Fruit fly (Drosophila melanogaster) S2 (cell line): ENCODE results near the gene Notum.

ENCODE experiments used
- CG8478 ChIP-seq: fragments of >200 bp; optimal IDR thresholded peaks from 2 replicates; lab custom pipeline; 2018
- CTCF ChIP-seq, 2 experiments: fragments of >200 bp; optimal IDR thresholded peaks; 2 replicates each; lab custom pipeline; 2018

The Notum gene

DNA sequence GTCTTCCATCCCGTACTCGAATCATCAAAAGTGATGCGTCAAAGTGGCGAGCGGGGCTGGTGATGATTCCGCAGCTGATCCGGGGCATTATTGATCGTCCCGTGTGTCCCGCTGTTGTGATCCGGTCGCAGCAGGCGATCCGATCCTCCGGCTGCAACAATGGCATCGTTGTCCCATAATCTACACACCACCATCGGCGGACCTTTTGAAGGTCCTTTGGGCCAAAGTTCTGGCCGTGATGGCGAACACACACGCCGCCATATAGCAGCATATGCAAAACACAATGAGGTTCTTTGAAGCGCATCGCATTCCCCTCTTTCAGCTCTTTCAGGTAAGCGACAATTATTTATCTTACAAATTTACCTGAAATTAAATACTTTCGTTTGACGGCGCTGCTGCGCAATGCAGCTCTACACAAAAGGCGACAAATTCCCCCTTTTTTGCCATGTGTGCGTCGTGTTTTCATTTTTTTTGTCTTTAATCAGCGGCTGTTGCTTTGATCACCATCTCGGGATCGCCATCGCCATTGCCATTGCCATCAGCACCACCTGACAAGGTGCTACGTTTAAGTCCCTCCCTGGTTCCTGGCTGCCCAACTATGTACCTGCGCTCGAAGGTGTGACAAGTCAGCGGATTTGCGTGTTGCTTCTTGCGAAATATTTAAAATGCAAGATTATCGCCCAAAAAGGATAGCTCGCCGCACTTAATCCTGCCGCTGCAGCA lies 5.6 kb upstream of the Notum start:
- TF ChIP-seq CG8478 (lab: Kevin White, UChicago) (no peak), CTCF (optimal IDR thresholded peaks at IDR 0.05; lab: Kevin White, UChicago) (no peak)

DNA sequence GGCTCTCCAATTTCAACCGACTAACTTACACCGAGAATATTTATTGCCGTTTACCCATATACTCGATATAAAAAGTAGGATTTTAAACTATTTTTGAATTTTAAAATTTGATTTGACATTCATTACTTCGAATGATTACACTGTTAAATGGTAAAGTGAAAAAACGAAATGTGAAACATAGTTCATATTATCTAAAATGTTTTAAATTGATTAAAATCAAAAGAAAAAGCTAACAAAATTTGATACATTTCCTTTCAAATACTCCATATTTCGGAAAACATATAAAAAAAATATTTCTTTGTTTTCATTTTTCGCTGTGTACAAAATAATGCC lies 5.1 kb upstream of the Notum start:
- TF ChIP-seq CTCF (optimal IDR thresholded peaks at IDR 0.05; lab: Kevin White, UChicago), result no peak
- TF ChIP-seq CG8478 (lab: Kevin White, UChicago), result no peak

DNA sequence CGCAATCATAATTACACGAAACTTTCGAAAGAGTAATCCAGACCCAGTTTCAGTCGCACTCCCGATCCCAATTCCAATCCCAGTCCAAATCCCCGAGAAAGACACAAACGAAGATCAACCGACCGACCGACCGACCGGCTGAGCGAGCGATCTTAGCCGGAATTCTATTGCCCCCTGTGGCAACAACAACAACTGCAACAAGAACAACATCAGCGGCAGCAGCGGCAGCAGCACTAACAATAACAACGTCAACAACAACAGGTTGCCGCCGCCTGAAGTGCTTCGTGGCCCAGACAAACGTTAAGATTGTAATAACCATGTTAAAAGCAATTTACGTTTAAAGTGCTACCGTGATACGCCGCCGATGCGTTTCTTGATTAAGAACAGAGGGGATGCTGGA lies 4.6 kb upstream of the Notum start:
- TF ChIP-seq CTCF (optimal IDR thresholded peaks at IDR 0.05; lab: Kevin White, UChicago) (no peak), CG8478 (lab: Kevin White, UChicago) (no peak)

DNA sequence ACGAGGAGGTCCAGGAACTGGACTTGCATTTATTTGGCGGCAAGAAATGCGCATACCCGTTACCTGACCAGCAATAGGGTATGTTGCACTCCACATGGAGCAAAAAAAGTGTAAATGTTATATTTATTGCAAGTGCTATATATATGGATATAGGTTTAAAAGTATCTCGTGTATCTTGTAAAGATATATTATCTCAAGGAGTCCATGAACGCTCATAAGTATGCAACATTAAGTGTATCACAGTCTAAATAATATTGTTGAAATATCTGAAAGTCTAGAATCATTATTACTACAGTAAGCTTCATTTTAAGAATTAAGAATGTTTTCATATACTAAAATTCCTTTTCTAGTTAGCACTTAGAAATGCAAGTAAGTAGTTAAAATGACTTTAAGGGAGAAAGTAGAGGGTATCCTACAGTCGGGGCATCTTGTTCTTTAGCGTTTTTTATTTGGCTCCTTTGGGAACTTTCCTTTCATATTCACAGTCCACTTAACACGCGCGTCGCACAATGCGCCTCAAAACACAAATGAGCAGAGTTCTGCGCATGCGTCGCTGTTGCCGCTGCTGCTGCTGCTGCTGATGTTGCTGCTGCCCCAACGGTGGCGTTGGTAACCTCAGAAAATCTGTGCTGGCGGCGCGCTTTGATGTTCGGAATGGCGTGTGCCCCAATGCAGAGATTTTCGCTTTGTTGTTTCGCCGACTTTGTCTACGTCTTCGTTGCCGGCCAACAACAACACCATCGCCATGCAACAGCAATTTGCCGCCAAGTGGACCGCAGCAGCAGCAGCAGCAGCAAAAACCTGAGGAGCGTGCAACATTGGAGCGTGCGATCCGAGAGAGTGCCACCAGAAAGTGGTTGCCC lies 3.9 kb upstream of the Notum start:
- no peak for TF ChIP-seq CG8478 (lab: Kevin White, UChicago)
- no peak for TF ChIP-seq CTCF (optimal IDR thresholded peaks at IDR 0.05; lab: Kevin White, UChicago)

DNA sequence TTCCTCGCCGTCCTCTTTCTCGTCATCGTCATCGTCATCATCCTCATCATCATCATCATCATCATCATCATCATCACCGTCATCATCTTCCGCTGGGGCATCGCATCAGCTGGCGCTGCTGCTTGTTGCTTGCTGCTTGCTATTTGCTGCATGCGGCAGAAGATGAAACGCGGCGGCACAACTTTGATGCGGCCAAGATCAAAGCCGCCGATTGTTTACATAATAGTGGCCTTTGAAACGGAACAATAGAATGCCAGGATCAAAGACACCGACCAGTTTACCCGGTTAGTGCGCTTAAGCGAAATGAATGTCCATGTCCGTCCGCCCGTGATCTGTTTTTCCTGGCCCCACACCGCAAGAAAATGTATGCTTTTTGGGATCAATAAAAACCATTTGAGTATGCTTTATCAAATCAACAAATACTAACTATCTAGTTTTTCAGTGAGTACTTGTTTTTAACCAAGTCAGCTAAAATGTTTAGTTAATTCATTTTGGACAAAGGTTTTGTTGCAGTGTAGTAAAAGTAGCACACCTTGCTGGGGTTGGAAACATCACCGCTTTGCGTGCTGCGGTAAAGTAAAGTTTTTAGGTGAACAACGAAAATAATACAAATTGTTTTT lies 2.1 kb upstream of the Notum start:
- TF ChIP-seq CG8478 (lab: Kevin White, UChicago), result no peak
- TF ChIP-seq CTCF (optimal IDR thresholded peaks at IDR 0.05; lab: Kevin White, UChicago), result no peak

DNA sequence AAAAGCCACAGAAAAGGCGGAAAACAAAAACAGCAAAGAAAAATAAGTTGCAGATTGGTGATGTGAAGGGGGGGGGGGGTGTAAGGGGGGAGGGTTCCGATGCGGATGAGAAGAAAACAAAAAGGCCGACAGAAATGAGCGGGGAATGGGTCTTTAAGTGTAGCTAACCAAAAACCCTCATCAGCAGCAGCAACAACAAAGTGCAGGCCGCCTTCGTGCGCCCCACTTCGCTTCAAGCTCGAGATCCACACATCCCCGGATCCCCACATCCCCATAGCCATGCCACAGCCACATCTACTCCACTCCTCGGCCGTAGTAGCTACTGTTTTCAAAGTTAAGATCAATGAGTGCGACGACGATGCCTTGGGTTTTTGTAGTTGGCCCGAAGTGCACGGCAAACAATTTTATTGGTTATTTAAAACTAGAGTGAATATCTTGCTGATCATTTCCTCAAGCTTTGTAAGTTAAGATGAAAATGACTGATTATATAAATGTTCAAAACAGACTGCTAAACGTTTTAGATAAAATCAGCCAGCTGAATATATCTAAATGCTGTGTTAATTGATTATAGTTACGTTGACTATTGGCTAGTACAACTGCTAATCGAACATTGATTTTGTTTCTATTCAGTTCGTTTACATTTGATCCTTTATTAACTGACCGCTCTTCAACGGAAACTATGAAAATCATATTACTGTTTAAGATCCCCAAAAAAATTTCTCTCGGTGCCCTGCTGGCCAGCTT lies 1.2 kb downstream of the Notum start:
- TF ChIP-seq CG8478 (lab: Kevin White, UChicago), result no peak
- no peak for TF ChIP-seq CTCF (optimal IDR thresholded peaks at IDR 0.05; lab: Kevin White, UChicago)

DNA sequence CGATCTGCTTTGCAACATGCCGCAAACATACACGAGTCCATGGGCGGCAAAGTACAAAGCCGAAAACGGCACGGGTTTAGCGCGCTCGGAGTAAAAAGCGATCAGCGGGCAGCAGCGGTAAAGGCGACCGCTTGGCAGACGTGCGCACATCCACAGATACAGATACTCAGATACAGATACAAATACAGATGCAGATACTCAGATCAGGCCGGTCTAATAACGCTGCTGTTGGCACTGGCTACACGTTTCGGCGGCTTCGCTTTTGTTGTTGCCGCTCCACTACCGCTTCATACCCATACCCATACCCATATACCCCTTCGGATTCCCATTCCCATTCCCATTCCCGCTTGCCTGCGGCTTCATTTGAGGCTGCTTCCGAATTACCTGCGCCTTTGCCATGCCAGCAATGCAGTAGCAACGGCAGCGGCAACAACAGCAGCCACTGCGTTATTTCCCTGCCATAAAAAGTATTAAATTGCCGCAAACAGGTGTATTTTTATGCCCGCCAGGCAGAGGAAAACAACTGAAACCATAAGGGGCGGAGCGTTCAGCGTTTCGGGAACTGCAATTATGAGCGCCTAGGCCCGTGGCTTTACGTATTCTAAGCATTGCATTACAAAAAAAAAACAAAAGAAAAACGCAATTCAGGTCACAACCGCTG lies 1.9 kb downstream of the Notum start:
- no peak for TF ChIP-seq CTCF (optimal IDR thresholded peaks at IDR 0.05; lab: Kevin White, UChicago)
- TF ChIP-seq CG8478 (lab: Kevin White, UChicago), result no peak

DNA sequence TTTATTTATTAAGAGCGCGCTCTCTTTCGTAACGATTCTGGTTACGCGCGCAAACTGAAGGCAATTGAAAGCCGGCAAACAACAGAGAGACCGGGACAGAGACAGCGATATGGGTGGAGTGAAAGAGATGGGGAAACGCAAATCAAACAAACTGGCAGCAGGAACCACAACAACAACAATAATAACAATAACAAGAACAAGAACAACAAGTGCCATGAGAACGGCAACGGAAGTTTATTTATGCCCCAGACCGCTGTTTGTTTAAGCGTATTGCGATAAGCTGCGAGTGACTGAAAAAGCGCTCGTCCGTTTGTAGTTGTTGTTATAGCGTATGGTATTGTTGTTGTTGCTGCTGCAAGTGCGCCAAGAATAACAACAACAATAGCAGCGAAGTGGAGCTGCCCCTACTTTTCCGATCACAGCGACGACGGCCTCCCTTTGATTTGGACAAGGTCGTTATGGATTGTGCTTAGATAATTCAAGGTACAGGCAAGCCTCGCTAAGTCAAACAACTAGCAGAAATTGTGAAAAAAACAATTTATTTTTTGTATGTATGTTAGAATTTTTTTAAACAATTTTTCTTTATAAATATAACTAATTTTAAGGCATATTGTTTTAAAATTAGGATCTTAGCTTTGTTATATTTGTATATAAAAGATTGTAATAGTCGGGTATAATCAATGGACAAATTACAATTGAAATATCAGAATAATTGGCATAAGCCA lies 2.9 kb downstream of the Notum start:
- TF ChIP-seq CG8478 (lab: Kevin White, UChicago), result no peak
- TF ChIP-seq CTCF (optimal IDR thresholded peaks at IDR 0.05; lab: Kevin White, UChicago), result no peak

DNA sequence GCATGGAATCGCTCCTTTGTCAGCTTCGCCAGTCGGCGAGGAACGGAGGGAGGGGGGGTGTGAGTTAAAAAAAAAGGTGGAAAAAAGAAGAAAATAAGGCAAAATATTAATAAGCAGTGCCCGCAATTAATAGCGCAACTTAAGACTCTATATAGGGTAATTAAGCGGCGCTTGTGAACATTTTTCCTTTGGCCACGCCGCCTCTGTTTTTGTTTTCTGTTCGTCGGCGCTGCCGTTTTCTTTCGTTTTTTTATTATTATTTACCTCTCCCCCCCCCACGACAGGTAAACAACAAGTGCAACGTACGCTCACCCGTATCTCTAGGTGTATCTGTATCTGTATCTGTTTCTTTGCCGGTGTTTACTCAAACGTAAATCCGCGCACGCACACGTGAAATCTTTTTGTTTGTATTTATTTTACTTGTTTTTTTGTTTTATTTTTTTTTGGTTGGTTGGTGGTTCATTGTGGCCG lies 3.9 kb downstream of the Notum start:
- no peak for TF ChIP-seq CTCF (optimal IDR thresholded peaks at IDR 0.05; lab: Kevin White, UChicago)

DNA sequence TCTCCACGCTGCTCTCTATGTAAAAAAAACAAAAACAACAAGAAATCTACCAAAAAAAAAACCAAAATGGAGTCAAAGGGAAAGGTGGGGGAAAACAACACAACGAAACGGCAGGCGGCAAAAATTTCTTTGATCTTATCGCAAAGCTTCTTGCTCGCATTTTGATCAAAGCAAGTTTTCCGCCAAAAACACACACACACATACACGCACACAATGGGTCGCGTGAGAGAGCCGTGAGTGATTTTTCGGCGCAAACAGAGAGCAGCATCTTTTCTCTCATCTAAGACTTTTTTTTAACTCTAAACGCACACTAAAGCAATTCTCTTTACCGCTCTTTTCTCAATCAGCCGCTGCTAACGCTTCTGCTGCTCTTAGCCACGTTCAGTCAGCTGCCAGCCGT lies 5.6 kb downstream of the Notum start:
- TF ChIP-seq CTCF (optimal IDR thresholded peaks at IDR 0.05; lab: Kevin White, UChicago), result no peak
- no peak for TF ChIP-seq CG8478 (lab: Kevin White, UChicago)

DNA sequence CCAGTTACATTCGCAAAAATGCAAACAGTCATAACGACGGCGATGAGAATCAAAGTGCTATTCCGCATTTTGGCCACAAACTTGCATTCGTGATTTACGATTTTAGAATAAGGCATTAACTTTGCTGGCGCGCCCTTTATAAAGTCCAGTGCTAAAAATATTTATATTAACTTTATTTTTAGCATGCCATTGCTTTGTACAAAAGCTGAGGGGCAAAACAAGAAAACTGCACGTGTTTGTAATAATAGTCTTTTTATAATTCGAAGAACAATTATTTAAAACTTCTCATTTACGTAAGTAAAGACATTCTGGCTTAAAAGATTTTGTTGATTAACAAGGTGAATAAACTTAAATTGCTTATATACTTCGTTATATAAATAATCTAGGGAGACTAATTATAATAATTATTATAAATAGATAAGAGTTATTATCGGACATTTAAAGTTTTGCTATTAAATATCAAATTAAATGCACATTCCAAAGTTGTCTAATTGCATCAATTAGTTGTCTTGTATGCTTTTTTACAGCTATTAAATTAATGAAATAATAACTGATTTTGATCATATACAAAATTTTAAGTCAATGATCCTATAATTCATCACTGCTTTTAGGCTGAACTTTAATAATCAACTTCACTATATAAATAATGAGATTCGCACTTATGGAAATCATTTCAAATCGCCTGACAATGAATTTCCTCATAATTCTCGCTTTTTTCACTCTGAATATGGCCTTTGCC lies 10.0 kb downstream of the Notum start, which contains the start of the genes CG42717 and CG42716:
Gene CG42717 (minus strand): TSS at position 101 of the 739 bp plus-strand sequence.
Gene CG42716 (plus strand): TSS at position 689 of the 739 bp plus-strand sequence.
- TF ChIP-seq CG8478 (lab: Kevin White, UChicago), result no peak
- TF ChIP-seq CTCF (optimal IDR thresholded peaks at IDR 0.05; lab: Kevin White, UChicago), result no peak

DNA sequence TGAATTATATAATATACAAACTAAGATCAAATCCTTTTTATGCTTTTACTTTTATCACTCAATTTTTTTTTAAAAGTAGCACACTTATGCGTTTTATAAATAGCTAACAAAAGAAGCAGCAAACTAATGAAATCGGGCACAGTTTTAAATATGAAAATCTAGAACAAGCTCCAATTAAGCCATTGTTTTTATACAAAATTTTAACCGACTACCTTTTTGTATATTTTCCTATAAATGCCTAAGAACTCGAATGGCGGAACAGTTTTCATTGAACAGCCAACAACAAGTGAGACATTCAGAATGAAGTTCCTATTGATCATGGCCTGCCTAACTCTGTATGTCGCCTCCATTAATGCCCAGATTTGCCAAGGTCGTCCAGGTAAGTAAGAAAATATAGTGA lies 10.9 kb downstream of the Notum start, which contains the start of gene CG42538:
Gene CG42538 (plus strand): TSS at position 301 of the 400 bp plus-strand sequence.
- TF ChIP-seq CTCF (optimal IDR thresholded peaks at IDR 0.05; lab: Kevin White, UChicago) (no peak), CG8478 (lab: Kevin White, UChicago) (no peak)
